Worm (Caenorhabditis elegans) whole organism, early embryonic: ENCODE measurements around the gene ZK6.6.

ENCODE experiments used
- B0310.2 ChIP-seq: sonication (generic microtip); optimal IDR thresholded peaks from 2 replicates; lab custom pipeline; 2016; ENCODE audit warnings: mild to moderate bottlenecking, missing genetic modification characterization, missing compliant biosample characterization
- F13C5.2 ChIP-seq: sonication (generic microtip); optimal IDR thresholded peaks from 2 replicates; lab custom pipeline; 2017; ENCODE audit warnings: mild to moderate bottlenecking, missing genetic modification characterization, inconsistent platforms, missing compliant biosample characterization
- ama-1 ChIP-seq: fragments of 150-350 bp; optimal IDR thresholded peaks from 2 replicates; lab custom pipeline; 2014
- ceh-13 ChIP-seq: fragments of 200-800 bp; sonication (Bioruptor generic); optimal IDR thresholded peaks from 2 replicates; lab custom pipeline; 2018; ENCODE audit warnings: mild to moderate bottlenecking, missing genetic modification characterization, missing compliant biosample characterization
- ceh-36 ChIP-seq: sonication (generic microtip); optimal IDR thresholded peaks from 2 replicates; lab custom pipeline; 2016; ENCODE audit warnings: missing genetic modification characterization, inconsistent platforms, missing compliant biosample characterization
- hmbx-1 ChIP-seq: sonication (generic microtip); optimal IDR thresholded peaks from 2 replicates; lab custom pipeline; 2016; ENCODE audit warnings: mild to moderate bottlenecking, missing genetic modification characterization, missing compliant biosample characterization
- hnd-1 ChIP-seq: sonication (generic microtip); optimal IDR thresholded peaks from 2 replicates; lab custom pipeline; 2016; ENCODE audit warnings: missing genetic modification characterization, missing compliant biosample characterization
- pes-1 ChIP-seq: fragments of 200-800 bp; sonication (Bioruptor generic); IDR thresholded peaks from 2 replicates; pipeline ENCODE4 v1.3.6; 2022; ENCODE audit warnings: missing genetic modification reagents, missing genetic modification characterization, missing compliant biosample characterization
- scrt-1 ChIP-seq: fragments of 200-800 bp; sonication (Bioruptor generic); IDR thresholded peaks from 2 replicates; pipeline ENCODE4 v1.3.6; 2022; ENCODE audit warnings: missing genetic modification characterization, missing compliant biosample characterization

DNA sequence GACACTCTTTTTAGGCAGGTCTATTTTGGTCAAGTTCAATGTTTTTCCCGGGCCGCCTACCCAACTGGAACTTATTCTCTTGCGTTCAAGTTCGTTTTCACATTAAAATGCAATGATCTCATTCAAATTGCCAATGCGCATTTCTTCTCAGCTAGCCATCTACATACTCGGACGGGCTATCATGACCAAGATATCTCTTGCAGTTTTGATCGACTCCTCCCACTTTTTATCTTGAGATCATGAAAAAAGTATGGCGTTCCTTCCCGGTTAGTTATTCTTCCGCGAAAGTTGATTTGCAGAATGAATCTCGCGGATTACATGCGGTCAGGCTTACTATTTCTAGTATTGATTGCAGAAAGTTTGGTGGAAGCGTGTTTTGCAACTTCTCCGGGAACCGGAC, 45.4 kb downstream of the ZK6.6 start, which contains the start of gene B0554.2:
- TF ChIP-seq F13C5.2 (tag; lab: Kevin White, UChicago) (no peak), B0310.2 (tag; lab: Kevin White, UChicago) (no peak), scrt-1 (GFP tag; lab: Robert Waterston, UW) (no peak), ceh-36 (tag; lab: Kevin White, UChicago) (no peak), hmbx-1 (no peak), ama-1 (lab: Kevin White, UChicago) (no peak), ceh-13 (GFP tag; lab: Kevin White, UChicago) (no peak), pes-1 (GFP tag; lab: Robert Waterston, UW) (no peak), hnd-1 (no peak)
